Worm (Caenorhabditis elegans) whole organism, L4 larva: ENCODE measurements around the gene C25G4.8.

Source experiments
- lin-13 ChIP-seq: fragments of 150-350 bp; optimal IDR thresholded peaks from 2 replicates; lab custom pipeline; 2014; ENCODE audit warnings: missing biosample characterization, missing genetic modification reagents, missing genetic modification characterization
- mep-1 ChIP-seq: fragments of 150-350 bp; sonication (generic microtip); optimal IDR thresholded peaks from 3 replicates; lab custom pipeline; 2014; ENCODE audit warnings: missing biosample characterization, missing genetic modification characterization
- nhr-77 ChIP-seq: fragments of 150-350 bp; optimal IDR thresholded peaks from 2 replicates; lab custom pipeline; 2014; ENCODE audit warnings: missing biosample characterization, missing genetic modification characterization
- skn-1 ChIP-seq: fragments of 150-350 bp; optimal IDR thresholded peaks from 2 replicates; lab custom pipeline; 2014; ENCODE audit warnings: missing biosample characterization, missing genetic modification characterization
- snpc-4 ChIP-seq: fragments of 150-350 bp; optimal IDR thresholded peaks from 2 replicates; lab custom pipeline; 2014; ENCODE audit warnings: missing biosample characterization, missing genetic modification characterization
- zfp-2 ChIP-seq: sonication (generic microtip); optimal IDR thresholded peaks from 2 replicates; lab custom pipeline; 2016; ENCODE audit warnings: mild to moderate bottlenecking, missing genetic modification characterization, missing compliant biosample characterization
- ztf-11 ChIP-seq: fragments of 150-350 bp; optimal IDR thresholded peaks from 2 replicates; lab custom pipeline; 2014; ENCODE audit warnings: missing biosample characterization, missing genetic modification characterization

DNA sequence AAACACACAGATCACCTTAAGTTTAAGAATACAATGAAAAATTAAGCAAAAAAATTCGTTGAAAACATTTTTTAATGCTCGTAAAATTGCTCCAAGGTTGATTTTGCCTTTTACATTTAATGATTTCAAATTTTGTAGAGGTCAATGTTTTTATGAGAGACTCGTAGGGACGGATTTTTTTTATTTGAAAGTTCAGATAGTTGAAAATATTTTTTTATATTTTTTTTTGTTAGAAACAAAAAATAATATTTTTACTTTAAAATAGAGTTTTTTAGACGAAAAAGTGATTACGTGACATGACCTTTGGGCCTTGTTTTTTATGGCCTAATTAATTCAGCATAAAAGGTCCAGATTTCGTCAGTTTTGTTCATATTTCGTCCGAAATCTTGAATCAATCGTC, 8.5 kb downstream of the C25G4.8 start, which contains the start of gene smz-1:
- TF ChIP-seq snpc-4 (tag; lab: Kevin White, UChicago): no peak
- no peak for TF ChIP-seq nhr-77 (tag; lab: Kevin White, UChicago)
- TF ChIP-seq mep-1 (tag; lab: Kevin White, UChicago): no peak
- no peak for TF ChIP-seq skn-1 (tag; lab: Kevin White, UChicago)
- no peak for TF ChIP-seq lin-13
- no peak for TF ChIP-seq zfp-2 (tag; lab: Kevin White, UChicago)
- TF ChIP-seq ztf-11 (tag; lab: Kevin White, UChicago): no peak
